Fruit fly (Drosophila melanogaster) whole organism, embryonic: Measurements from ENCODE around the gene CG3078.
A peak's percentile ranks its signal among the peaks of the same experiment; 100 is the strongest.

Experiments
- Ada2b ChIP-seq: fragments of 200-800 bp; sonication (Bioruptor generic); IDR thresholded peaks from 2 replicates; pipeline ENCODE4 v1.3.6; 2022; ENCODE audit warnings: missing biosample characterization, missing genetic modification characterization
- Adf1 ChIP-seq: fragments of 200-800 bp; sonication (Bioruptor generic); IDR thresholded peaks from 2 replicates; pipeline ENCODE4 v1.3.6; 2022; ENCODE audit warnings: missing biosample characterization, missing genetic modification characterization
- Bgb ChIP-seq: fragments of 200-800 bp; sonication (Bioruptor generic); IDR thresholded peaks from 2 replicates; pipeline ENCODE4 v1.3.6; 2022; ENCODE audit warnings: missing biosample characterization, missing genetic modification characterization; ENCODE audit not compliant: partially characterized antibody
- Bteb2 ChIP-seq: fragments of 200-800 bp; sonication (Bioruptor generic); optimal IDR thresholded peaks from 2 replicates; lab custom pipeline; 2016; ENCODE audit warnings: missing biosample characterization, missing genetic modification characterization
- CG10209 ChIP-seq: fragments of 200-800 bp; sonication (Bioruptor generic); optimal IDR thresholded peaks from 3 replicates; lab custom pipeline; 2017; ENCODE audit warnings: missing biosample characterization, mild to moderate bottlenecking, missing genetic modification characterization, missing genetic modification reagents
- CG1024 ChIP-seq: fragments of 200-800 bp; sonication (Bioruptor generic); IDR thresholded peaks from 2 replicates; pipeline ENCODE4 v1.3.6; 2022; ENCODE audit warnings: missing biosample characterization, missing genetic modification characterization
- CG10431 ChIP-seq: fragments of 200-800 bp; sonication (Bioruptor generic); optimal IDR thresholded peaks from 3 replicates; lab custom pipeline; 2018; ENCODE audit warnings: missing biosample characterization, mild to moderate bottlenecking, missing genetic modification characterization
- CG10565 ChIP-seq: fragments of 200-800 bp; sonication (Bioruptor generic); optimal IDR thresholded peaks from 3 replicates; lab custom pipeline; 2016; ENCODE audit warnings: missing biosample characterization, mild to moderate bottlenecking, missing genetic modification characterization
- CG11093 ChIP-seq: fragments of 200-800 bp; sonication (Bioruptor generic); IDR thresholded peaks from 3 replicates; pipeline ENCODE4 v1.3.6; 2022; ENCODE audit warnings: missing biosample characterization, missing genetic modification characterization
- CG11247 ChIP-seq: fragments of 200-800 bp; sonication (Bioruptor generic); IDR thresholded peaks from 2 replicates; pipeline ENCODE4 v1.3.6; 2022; ENCODE audit warnings: missing biosample characterization, missing genetic modification characterization
- CG12659 ChIP-seq: fragments of 200-800 bp; sonication (Bioruptor generic); optimal IDR thresholded peaks from 3 replicates; lab custom pipeline; 2017; ENCODE audit warnings: mild to moderate bottlenecking, missing biosample characterization, missing genetic modification reagents, missing genetic modification characterization
- CG12769 ChIP-seq: fragments of 200-800 bp; sonication (Bioruptor generic); optimal IDR thresholded peaks from 2 replicates; lab custom pipeline; 2019; ENCODE audit warnings: missing biosample characterization, mild to moderate bottlenecking, missing genetic modification characterization, moderate library complexity
- CG13624 ChIP-seq: fragments of 200-800 bp; sonication (Bioruptor generic); optimal IDR thresholded peaks from 2 replicates; lab custom pipeline; 2016; ENCODE audit warnings: missing biosample characterization, missing genetic modification characterization
- CG13894 ChIP-seq: fragments of 200-800 bp; sonication (Bioruptor generic); optimal IDR thresholded peaks from 3 replicates; lab custom pipeline; 2018; ENCODE audit warnings: missing biosample characterization, mild to moderate bottlenecking, missing genetic modification characterization, moderate library complexity
- CG14014 ChIP-seq: fragments of 200-800 bp; sonication (Bioruptor generic); IDR thresholded peaks from 2 replicates; pipeline ENCODE4 v1.3.6; 2022; ENCODE audit warnings: missing biosample characterization, missing genetic modification characterization
- CG15269 ChIP-seq: fragments of 200-800 bp; sonication (Bioruptor generic); optimal IDR thresholded peaks from 2 replicates; lab custom pipeline; 2018; ENCODE audit warnings: missing biosample characterization, mild to moderate bottlenecking, missing genetic modification characterization, moderate library complexity
- CG16863 ChIP-seq: fragments of 200-800 bp; sonication (Bioruptor generic); optimal IDR thresholded peaks from 3 replicates; lab custom pipeline; 2016; ENCODE audit warnings: missing biosample characterization, missing genetic modification characterization
- CG17912 ChIP-seq: fragments of 200-800 bp; sonication (Bioruptor generic); optimal IDR thresholded peaks from 2 replicates; lab custom pipeline; 2018; ENCODE audit warnings: missing biosample characterization, mild to moderate bottlenecking, missing genetic modification characterization
- CG18476 ChIP-seq: fragments of 200-800 bp; sonication (Bioruptor generic); optimal IDR thresholded peaks from 2 replicates; lab custom pipeline; 2016; ENCODE audit warnings: missing biosample characterization, mild to moderate bottlenecking, missing genetic modification characterization
- CG31388 ChIP-seq: fragments of 200-800 bp; sonication (Bioruptor generic); optimal IDR thresholded peaks from 2 replicates; lab custom pipeline; 2016; ENCODE audit warnings: missing biosample characterization, missing genetic modification characterization
- CG4282 ChIP-seq: fragments of 200-800 bp; sonication (Bioruptor generic); optimal IDR thresholded peaks from 2 replicates; lab custom pipeline; 2016; ENCODE audit warnings: missing biosample characterization, missing genetic modification characterization
- CG8290 ChIP-seq, 3 experiments: fragments of 200-800 bp; sonication (Bioruptor generic); optimal IDR thresholded peaks; 2 replicates each; lab custom pipeline; 2016 to 2019; ENCODE audit warnings: missing biosample characterization in 3 of 3, missing genetic modification characterization in 3 of 3, mild to moderate bottlenecking in 2 of 3, moderate library complexity in 1 of 3
- CG8388 ChIP-seq: fragments of 200-800 bp; sonication (Bioruptor generic); optimal IDR thresholded peaks from 2 replicates; lab custom pipeline; 2019; ENCODE audit warnings: missing biosample characterization, mild to moderate bottlenecking, missing genetic modification characterization, moderate library complexity
- CG9215 ChIP-seq: fragments of 200-800 bp; sonication (Bioruptor generic); IDR thresholded peaks from 2 replicates; pipeline ENCODE4 v1.3.6; 2022; ENCODE audit warnings: missing biosample characterization, missing genetic modification characterization
- Camta ChIP-seq: fragments of 200-800 bp; sonication (Bioruptor generic); optimal IDR thresholded peaks from 2 replicates; lab custom pipeline; 2016; ENCODE audit warnings: missing biosample characterization, missing genetic modification characterization
- Eip74EF ChIP-seq, 2 experiments: fragments of 200-800 bp in 1 of 2; fragments of >200 bp in 1 of 2; sonication (Bioruptor generic) in 1 of 2; optimal IDR thresholded peaks; 2 replicates each; lab custom pipeline; 2017 to 2019; ENCODE audit warnings: missing biosample characterization in 2 of 2, missing genetic modification characterization in 2 of 2, mild to moderate bottlenecking in 1 of 2, moderate library complexity in 1 of 2
- Ets97D ChIP-seq: fragments of 200-800 bp; sonication (Bioruptor generic); optimal IDR thresholded peaks from 3 replicates; lab custom pipeline; 2016; ENCODE audit warnings: missing biosample characterization, missing genetic modification characterization
- Lhr ChIP-seq: fragments of 200-800 bp; sonication (Bioruptor generic); optimal IDR thresholded peaks from 3 replicates; lab custom pipeline; 2017; ENCODE audit warnings: mild to moderate bottlenecking, missing biosample characterization, missing genetic modification reagents, missing genetic modification characterization
- Sry-β ChIP-seq: fragments of 200-800 bp; sonication (Bioruptor generic); optimal IDR thresholded peaks from 2 replicates; lab custom pipeline; 2018; ENCODE audit warnings: missing biosample characterization, mild to moderate bottlenecking, missing genetic modification characterization, moderate library complexity
- Sry-δ ChIP-seq: fragments of 200-800 bp; sonication (Bioruptor generic); optimal IDR thresholded peaks from 2 replicates; lab custom pipeline; 2016; ENCODE audit warnings: missing biosample characterization, missing genetic modification characterization
- TFAM ChIP-seq: fragments of 200-800 bp; sonication (Bioruptor generic); optimal IDR thresholded peaks from 2 replicates; lab custom pipeline; 2017; ENCODE audit warnings: missing biosample characterization, missing genetic modification characterization, inconsistent platforms
- Taf1 ChIP-seq: fragments of 200-800 bp; sonication (Bioruptor generic); IDR thresholded peaks from 2 replicates; pipeline ENCODE4 v1.3.6; 2022; ENCODE audit warnings: missing biosample characterization, missing genetic modification characterization
- bsh ChIP-seq, 2 experiments: fragments of 200-800 bp; sonication (Bioruptor generic); optimal IDR thresholded peaks; 2 replicates each; lab custom pipeline; 2017 to 2018; ENCODE audit warnings: mild to moderate bottlenecking in 2 of 2, missing biosample characterization in 2 of 2, missing genetic modification characterization in 2 of 2, moderate library complexity in 1 of 2
- cas ChIP-seq: fragments of 200-800 bp; sonication (Bioruptor generic); IDR thresholded peaks from 2 replicates; pipeline ENCODE4 v1.3.6; 2022; ENCODE audit warnings: missing biosample characterization, missing genetic modification characterization
- danr ChIP-seq: fragments of 200-800 bp; sonication (Bioruptor generic); IDR thresholded peaks from 2 replicates; pipeline ENCODE4 v1.3.6; 2022; ENCODE audit warnings: missing biosample characterization, missing genetic modification characterization
- dm ChIP-seq: fragments of 200-800 bp; sonication (Bioruptor generic); optimal IDR thresholded peaks from 3 replicates; lab custom pipeline; 2016; ENCODE audit warnings: missing biosample characterization, missing genetic modification characterization
- eyg ChIP-seq: fragments of 200-800 bp; sonication (Bioruptor generic); optimal IDR thresholded peaks from 3 replicates; lab custom pipeline; 2016; ENCODE audit warnings: missing biosample characterization, missing genetic modification characterization
- fd64A ChIP-seq: fragments of 200-800 bp; sonication (Bioruptor generic); optimal IDR thresholded peaks from 3 replicates; lab custom pipeline; 2018; ENCODE audit warnings: missing biosample characterization, mild to moderate bottlenecking, missing genetic modification characterization
- gsb ChIP-seq: fragments of 200-800 bp; sonication (Bioruptor generic); IDR thresholded peaks from 2 replicates; pipeline ENCODE4 v1.3.6; 2022; ENCODE audit warnings: missing biosample characterization, missing genetic modification characterization
- inv ChIP-seq: fragments of 200-800 bp; sonication (Bioruptor generic); IDR thresholded peaks from 2 replicates; pipeline ENCODE4 v1.3.6; 2022; ENCODE audit warnings: missing biosample characterization, missing genetic modification characterization; ENCODE audit not compliant: partially characterized antibody
- mld ChIP-seq: fragments of 200-800 bp; sonication (Bioruptor generic); IDR thresholded peaks from 3 replicates; pipeline ENCODE4 v1.3.6; 2022; ENCODE audit warnings: missing biosample characterization, missing genetic modification characterization; ENCODE audit not compliant: partially characterized antibody
- pzg ChIP-seq: fragments of 200-800 bp; sonication (Bioruptor generic); optimal IDR thresholded peaks from 3 replicates; lab custom pipeline; 2018; ENCODE audit warnings: missing biosample characterization, mild to moderate bottlenecking, missing genetic modification characterization, moderate library complexity
- sna ChIP-seq: fragments of 200-800 bp; sonication (Bioruptor generic); IDR thresholded peaks from 2 replicates; pipeline ENCODE4 v1.3.6; 2022; ENCODE audit warnings: missing biosample characterization, missing genetic modification characterization; ENCODE audit not compliant: partially characterized antibody
- ssp ChIP-seq: fragments of 200-800 bp; sonication (Bioruptor generic); IDR thresholded peaks from 2 replicates; pipeline ENCODE4 v1.3.6; 2022; ENCODE audit warnings: missing biosample characterization, missing genetic modification characterization
- ttk ChIP-seq: fragments of 200-800 bp; sonication (Bioruptor generic); IDR thresholded peaks from 2 replicates; pipeline ENCODE4 v2.1.2; 2022; ENCODE audit warnings: missing biosample characterization, missing genetic modification characterization
- zf30C ChIP-seq: fragments of 200-800 bp; sonication (Bioruptor generic); optimal IDR thresholded peaks from 3 replicates; lab custom pipeline; 2018; ENCODE audit warnings: missing biosample characterization, mild to moderate bottlenecking, missing genetic modification characterization
- zfh1 ChIP-seq: fragments of 200-800 bp; sonication (Bioruptor generic); IDR thresholded peaks from 3 replicates; pipeline ENCODE4 v1.3.6; 2022; ENCODE audit warnings: missing biosample characterization, missing genetic modification characterization
- zfh2 ChIP-seq: fragments of 200-800 bp; sonication (Bioruptor generic); optimal IDR thresholded peaks from 2 replicates; lab custom pipeline; 2016; ENCODE audit warnings: missing biosample characterization, missing genetic modification characterization

CG3078 gene

dm6 chrX:2297428-2298200, 38.0 kb upstream of the CG3078 start (continued):
- TF ChIP-seq CG13624 (GFP tag; lab: Kevin White, UChicago) (peak; percentile 98), gsb (GFP tag; lab: Robert Waterston, UW) (peak; percentile 96), Ada2b (GFP tag; lab: Robert Waterston, UW) (peak; percentile 98), CG11247 (GFP tag; lab: Robert Waterston, UW) (peak; percentile 98), Lhr (GFP tag; lab: Kevin White, UChicago) (peak; percentile 97), eyg (peak; percentile 96), CG8388 (GFP tag; lab: Kevin White, UChicago) (peak; percentile 98), Adf1 (peak; percentile 98), CG12769 (tag; lab: Kevin White, UChicago) (peak; percentile 99), fd64A (GFP tag; lab: Kevin White, UChicago) (peak; percentile 99), CG8290 (GFP tag; optimal IDR thresholded peaks at IDR 0.05; lab: Kevin White, UChicago) (peak; percentile 97), CG8290 (tag; optimal IDR thresholded peaks at IDR 0.05; lab: Kevin White, UChicago) (peak; percentile 90 to 100), zfh2 (GFP tag; lab: Kevin White, UChicago) (peak; percentile 98), Sry-δ (GFP tag; lab: Kevin White, UChicago) (peak; percentile 79), pzg (GFP tag; lab: Kevin White, UChicago) (peak; percentile 33), CG16863 (GFP tag; lab: Kevin White, UChicago) (peak; percentile 99), CG17912 (GFP tag; lab: Kevin White, UChicago) (peak; percentile 97), CG13894 (tag; lab: Kevin White, UChicago) (peak; percentile 95), ssp (GFP tag; lab: Robert Waterston, UW) (peak; percentile 94), cas (GFP tag; lab: Robert Waterston, UW) (peak; percentile 90), Camta (GFP tag; lab: Kevin White, UChicago) (peak; percentile 98), CG10431 (GFP tag; lab: Kevin White, UChicago) (peak; percentile 95), CG10565 (GFP tag; lab: Kevin White, UChicago) (peak; percentile 95), bsh (GFP tag; optimal IDR thresholded peaks at IDR 0.05; lab: Kevin White, UChicago) (peak; percentile 87 to 99), CG15269 (tag; lab: Kevin White, UChicago) (peak; percentile 99), Eip74EF (GFP tag; optimal IDR thresholded peaks at IDR 0.05; lab: Kevin White, UChicago) (peak in 1 of 2 experiments; percentile 98), Sry-β (GFP tag; lab: Kevin White, UChicago) (peak; percentile 68), zfh1 (GFP tag; lab: Robert Waterston, UW) (peak; percentile 99), sna (GFP tag; lab: Robert Waterston, UW) (no peak), Bgb (GFP tag; lab: Robert Waterston, UW) (no peak; the same call in 1 of the 2 replicates), zf30C (peak; percentile 10), CG12659 (GFP tag; lab: Kevin White, UChicago) (peak; percentile 99), CG14014 (GFP tag; lab: Robert Waterston, UW) (peak; percentile 98), Taf1 (GFP tag; lab: Robert Waterston, UW) (peak; percentile 94), Ets97D (GFP tag; lab: Kevin White, UChicago) (peak; percentile 93), Bteb2 (GFP tag; lab: Kevin White, UChicago) (peak; percentile 98), danr (GFP tag; lab: Robert Waterston, UW) (peak; percentile 97), CG9215 (GFP tag; lab: Robert Waterston, UW) (peak; percentile 95), TFAM (GFP tag; lab: Kevin White, UChicago) (peak; percentile 93), CG18476 (GFP tag; lab: Kevin White, UChicago) (peak; percentile 97), CG4282 (GFP tag; lab: Kevin White, UChicago) (peak; percentile 98), mld (no peak), dm (peak; percentile 98), CG31388 (GFP tag; lab: Kevin White, UChicago) (peak; percentile 97), ttk (GFP tag; lab: Robert Waterston, UW) (peak; percentile 98), inv (no peak), CG1024 (GFP tag; lab: Robert Waterston, UW) (peak; percentile 96), CG11093 (GFP tag; lab: Robert Waterston, UW) (peak; percentile 98), CG10209 (GFP tag; lab: Kevin White, UChicago) (peak; percentile 98)
